Fruit fly (Drosophila melanogaster) whole organism, prepupa: ENCODE results near the gene Alp10.

ENCODE experiments used
- Blimp-1 ChIP-seq: fragments of 200-800 bp; sonication (Bioruptor generic); optimal IDR thresholded peaks from 3 replicates; lab custom pipeline; 2017; ENCODE audit warnings: missing biosample characterization, missing genetic modification characterization, mild to moderate bottlenecking, moderate library complexity, missing genetic modification reagents
- CG10631 ChIP-seq: fragments of 200-800 bp; sonication (Bioruptor generic); optimal IDR thresholded peaks from 2 replicates; lab custom pipeline; 2016; ENCODE audit warnings: missing biosample characterization, missing genetic modification characterization
- CG10669 ChIP-seq: fragments of 200-800 bp; sonication (Bioruptor generic); optimal IDR thresholded peaks from 3 replicates; lab custom pipeline; 2018; ENCODE audit warnings: missing biosample characterization, mild to moderate bottlenecking, missing genetic modification characterization, moderate library complexity
- CG11762 ChIP-seq: fragments of 200-800 bp; sonication (Bioruptor generic); optimal IDR thresholded peaks from 3 replicates; lab custom pipeline; 2016; ENCODE audit warnings: missing biosample characterization, missing genetic modification characterization; ENCODE audit not compliant: insufficient read depth
- CG15336 ChIP-seq: fragments of 200-800 bp; sonication (Bioruptor generic); IDR thresholded peaks from 2 replicates; pipeline ENCODE4 v1.3.6; 2022; ENCODE audit warnings: missing biosample characterization, missing genetic modification characterization
- CG16779 ChIP-seq: fragments of 200-800 bp; sonication (Bioruptor generic); optimal IDR thresholded peaks from 3 replicates; lab custom pipeline; 2017; ENCODE audit warnings: missing biosample characterization, mild to moderate bottlenecking, missing genetic modification characterization
- CG3032 ChIP-seq: fragments of 200-800 bp; optimal IDR thresholded peaks from 2 replicates; lab custom pipeline; 2019; ENCODE audit warnings: missing biosample characterization, mild to moderate bottlenecking, missing genetic modification characterization, moderate library complexity
- CG31627 ChIP-seq: fragments of 200-800 bp; sonication (Bioruptor generic); optimal IDR thresholded peaks from 3 replicates; lab custom pipeline; 2016; ENCODE audit warnings: missing biosample characterization, missing genetic modification characterization
- CG32006 ChIP-seq: fragments of 200-800 bp; sonication (Bioruptor generic); optimal IDR thresholded peaks from 3 replicates; lab custom pipeline; 2017; ENCODE audit warnings: missing biosample characterization, mild to moderate bottlenecking, missing genetic modification characterization
- CG4318 ChIP-seq: fragments of 200-800 bp; sonication (Bioruptor generic); optimal IDR thresholded peaks from 3 replicates; lab custom pipeline; 2017; ENCODE audit warnings: missing biosample characterization, mild to moderate bottlenecking, missing genetic modification characterization
- CG6163 ChIP-seq: fragments of 200-800 bp; sonication (Bioruptor generic); IDR thresholded peaks from 3 replicates; pipeline ENCODE4 v1.3.6; 2022; ENCODE audit warnings: missing biosample characterization, missing genetic modification characterization
- CG6854 ChIP-seq: fragments of 200-800 bp; sonication (Bioruptor generic); optimal IDR thresholded peaks from 2 replicates; lab custom pipeline; 2017; ENCODE audit warnings: missing biosample characterization, mild to moderate bottlenecking, missing genetic modification characterization
- CG8119 ChIP-seq: fragments of 200-800 bp; sonication (Bioruptor generic); IDR thresholded peaks from 3 replicates; pipeline ENCODE4 v1.3.6; 2022; ENCODE audit warnings: missing biosample characterization, missing genetic modification characterization
- Eip75B ChIP-seq: fragments of 200-800 bp; sonication (Bioruptor generic); optimal IDR thresholded peaks from 3 replicates; lab custom pipeline; 2016; ENCODE audit warnings: missing biosample characterization, missing genetic modification characterization
- Eip78C ChIP-seq: fragments of 200-800 bp; sonication (Bioruptor generic); peaks from one replicate; lab custom pipeline; 2016; ENCODE audit warnings: missing biosample characterization, missing genetic modification characterization
- Eip93F ChIP-seq: fragments of 200-800 bp; sonication (Bioruptor generic); optimal IDR thresholded peaks from 2 replicates; lab custom pipeline; 2016; ENCODE audit warnings: missing biosample characterization, mild to moderate bottlenecking, missing genetic modification characterization
- Ets21C ChIP-seq: fragments of 200-800 bp; sonication (Bioruptor generic); optimal IDR thresholded peaks from 3 replicates; lab custom pipeline; 2016; ENCODE audit warnings: missing biosample characterization, missing genetic modification characterization
- Ets96B ChIP-seq: fragments of 200-800 bp; optimal IDR thresholded peaks from 2 replicates; lab custom pipeline; 2019; ENCODE audit warnings: missing biosample characterization, mild to moderate bottlenecking, missing genetic modification characterization, moderate library complexity
- Gug ChIP-seq: fragments of 200-800 bp; sonication (Bioruptor generic); IDR thresholded peaks from 2 replicates; pipeline ENCODE4 v1.3.6; 2022; ENCODE audit warnings: missing biosample characterization, missing genetic modification characterization
- Hr38 ChIP-seq: sonication (Bioruptor generic); optimal IDR thresholded peaks from 2 replicates; lab custom pipeline; 2016; ENCODE audit warnings: missing biosample characterization, missing genetic modification characterization
- Hr39 ChIP-seq: fragments of 200-800 bp; sonication (Bioruptor generic); optimal IDR thresholded peaks from 2 replicates; lab custom pipeline; 2016; ENCODE audit warnings: missing biosample characterization, missing genetic modification characterization
- Hr4 ChIP-seq: fragments of 200-800 bp; sonication (Bioruptor generic); optimal IDR thresholded peaks from 3 replicates; lab custom pipeline; 2016; ENCODE audit warnings: missing biosample characterization, missing genetic modification characterization
- Lpt ChIP-seq: fragments of 200-800 bp; sonication (Bioruptor generic); optimal IDR thresholded peaks from 3 replicates; lab custom pipeline; 2016; ENCODE audit warnings: missing biosample characterization, missing genetic modification characterization
- Met ChIP-seq: fragments of 200-800 bp; sonication (Bioruptor generic); optimal IDR thresholded peaks from 3 replicates; lab custom pipeline; 2016; ENCODE audit warnings: missing biosample characterization, missing genetic modification characterization
- Sox102F ChIP-seq: fragments of 200-800 bp; sonication (Bioruptor generic); optimal IDR thresholded peaks from 2 replicates; lab custom pipeline; 2016; ENCODE audit warnings: missing biosample characterization, mild to moderate bottlenecking, missing genetic modification characterization
- acj6 ChIP-seq: fragments of 200-800 bp; sonication (Bioruptor generic); optimal IDR thresholded peaks from 3 replicates; lab custom pipeline; 2016; ENCODE audit warnings: missing biosample characterization, missing genetic modification characterization
- cyc ChIP-seq: fragments of 200-800 bp; sonication (Bioruptor generic); optimal IDR thresholded peaks from 3 replicates; lab custom pipeline; 2016; ENCODE audit warnings: missing biosample characterization, missing genetic modification characterization
- dac ChIP-seq: fragments of 200-800 bp; sonication (Bioruptor generic); optimal IDR thresholded peaks from 2 replicates; lab custom pipeline; 2017; ENCODE audit warnings: missing biosample characterization, mild to moderate bottlenecking, missing genetic modification characterization
- dsx ChIP-seq: fragments of 200-800 bp; optimal IDR thresholded peaks from 3 replicates; lab custom pipeline; 2019; ENCODE audit warnings: missing biosample characterization, mild to moderate bottlenecking, missing genetic modification characterization, moderate library complexity; ENCODE audit not compliant: poor library complexity, severe bottlenecking
- eg ChIP-seq: fragments of 200-800 bp; sonication (Bioruptor generic); IDR thresholded peaks from 3 replicates; pipeline ENCODE4 v1.3.6; 2022; ENCODE audit warnings: missing biosample characterization, missing genetic modification characterization
- esn ChIP-seq: fragments of 200-800 bp; sonication (Bioruptor generic); optimal IDR thresholded peaks from 2 replicates; lab custom pipeline; 2016; ENCODE audit warnings: missing biosample characterization, mild to moderate bottlenecking, missing genetic modification characterization, moderate library complexity
- fd59A ChIP-seq: fragments of 200-800 bp; sonication (Bioruptor generic); optimal IDR thresholded peaks from 2 replicates; lab custom pipeline; 2017; ENCODE audit warnings: missing biosample characterization, mild to moderate bottlenecking, missing genetic modification characterization, missing genetic modification reagents
- lz ChIP-seq: fragments of 200-800 bp; sonication (Bioruptor generic); optimal IDR thresholded peaks from 3 replicates; lab custom pipeline; 2016; ENCODE audit warnings: missing biosample characterization, missing genetic modification characterization
- pdm3 ChIP-seq: fragments of 200-800 bp; sonication (Bioruptor generic); optimal IDR thresholded peaks from 3 replicates; lab custom pipeline; 2016; ENCODE audit warnings: missing biosample characterization, missing genetic modification characterization
- salr ChIP-seq, 2 experiments: fragments of 200-800 bp; sonication (Bioruptor generic); optimal IDR thresholded peaks; 3 replicates each; lab custom pipeline; 2016 to 2018; ENCODE audit warnings: missing biosample characterization in 2 of 2, missing genetic modification characterization in 2 of 2, mild to moderate bottlenecking in 1 of 2
- topi ChIP-seq: fragments of 200-800 bp; sonication (Bioruptor generic); optimal IDR thresholded peaks from 3 replicates; lab custom pipeline; 2016; ENCODE audit warnings: missing biosample characterization, missing genetic modification characterization
- vri ChIP-seq: fragments of 200-800 bp; sonication (Bioruptor generic); optimal IDR thresholded peaks from 3 replicates; lab custom pipeline; 2016; ENCODE audit warnings: missing biosample characterization, mild to moderate bottlenecking, missing genetic modification characterization

The Alp10 gene

DNA sequence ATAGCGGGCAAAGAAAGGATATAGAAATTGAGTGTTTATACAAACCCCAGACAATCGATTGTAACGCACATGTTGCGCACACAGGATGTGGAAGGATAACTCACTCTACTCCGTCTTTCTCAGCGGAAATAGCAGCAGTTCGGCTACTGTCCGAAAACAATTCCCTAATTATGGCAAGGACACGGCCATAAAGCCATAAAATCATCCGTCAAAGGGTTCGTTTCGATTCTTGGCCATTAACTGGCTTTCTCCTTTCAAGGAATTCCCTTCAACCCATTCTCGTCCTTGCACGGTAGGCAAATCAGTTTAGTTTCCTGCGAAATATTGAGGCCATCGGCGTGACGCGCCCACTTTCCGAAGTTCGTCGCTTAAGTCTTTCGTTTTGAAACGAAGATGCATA is 26.4 kb upstream of the Alp10 start:
- TF ChIP-seq Ets21C (GFP tag; lab: Kevin White, UChicago) = no peak

DNA sequence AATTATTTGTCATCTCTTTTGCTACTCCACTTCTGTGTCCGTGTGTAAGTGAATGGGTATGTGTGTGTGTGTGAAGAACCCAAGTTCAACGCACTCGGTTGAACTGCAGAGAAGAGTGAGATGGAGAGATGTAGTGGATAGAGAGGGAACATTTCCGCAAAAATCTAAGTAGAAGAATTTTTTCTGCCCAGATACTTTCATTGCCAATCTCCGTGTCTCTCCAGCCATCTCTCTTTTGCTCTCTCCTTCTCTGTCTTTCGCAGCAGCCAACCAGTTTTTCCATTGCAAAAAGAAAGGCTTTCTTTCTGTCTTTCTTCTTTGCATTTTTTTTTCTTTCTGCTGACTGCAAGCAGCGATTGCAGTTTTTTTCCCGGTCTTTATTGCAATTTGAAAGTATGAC is 23.6 kb upstream of the Alp10 start:
- TF ChIP-seq Eip78C (GFP tag; lab: Kevin White, UChicago) = peak; percentile 44
- no peak for TF ChIP-seq eg (GFP tag; lab: Robert Waterston, UW)
- TF ChIP-seq Blimp-1 = peak; percentile 95

DNA sequence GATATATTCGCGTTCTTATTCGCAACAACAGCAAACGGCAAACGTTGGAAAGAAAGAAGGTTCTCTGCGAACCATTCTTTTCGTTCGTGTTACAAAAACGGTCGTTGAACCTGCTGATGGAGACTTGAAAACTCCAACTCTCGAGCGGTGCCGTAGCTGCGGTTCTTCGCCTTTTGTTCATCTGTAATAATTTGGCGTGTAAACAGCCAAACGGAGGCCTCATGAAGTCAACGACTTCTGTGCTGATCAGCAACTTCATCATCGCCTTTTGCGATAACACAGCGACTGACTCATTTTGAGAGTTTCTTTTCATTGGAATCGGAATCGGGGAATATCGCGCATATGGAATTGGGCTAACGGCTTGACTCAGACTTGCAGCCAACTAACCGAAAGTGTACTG is 22.3 kb upstream of the Alp10 start:
- no peak for TF ChIP-seq CG32006 (GFP tag; lab: Kevin White, UChicago)
- TF ChIP-seq fd59A (GFP tag; lab: Kevin White, UChicago) = no peak
- no peak for TF ChIP-seq Eip93F
- no peak for TF ChIP-seq CG10631 (GFP tag; lab: Kevin White, UChicago)
- no peak for TF ChIP-seq vri (GFP tag; lab: Kevin White, UChicago)
- no peak for TF ChIP-seq pdm3 (GFP tag; lab: Kevin White, UChicago)
- peak; percentile 95 for TF ChIP-seq Blimp-1
- peak; percentile 15 for TF ChIP-seq Met (GFP tag; lab: Kevin White, UChicago)
- no peak for TF ChIP-seq lz (GFP tag; lab: Kevin White, UChicago)
- no peak for TF ChIP-seq Ets96B (tag; lab: Kevin White, UChicago)
- peak; percentile 4 for TF ChIP-seq Sox102F (GFP tag; lab: Kevin White, UChicago)
- no peak for TF ChIP-seq Hr4
- no peak for TF ChIP-seq cyc (GFP tag; lab: Kevin White, UChicago)
- peak; percentile 11 for TF ChIP-seq Eip78C (GFP tag; lab: Kevin White, UChicago)

DNA sequence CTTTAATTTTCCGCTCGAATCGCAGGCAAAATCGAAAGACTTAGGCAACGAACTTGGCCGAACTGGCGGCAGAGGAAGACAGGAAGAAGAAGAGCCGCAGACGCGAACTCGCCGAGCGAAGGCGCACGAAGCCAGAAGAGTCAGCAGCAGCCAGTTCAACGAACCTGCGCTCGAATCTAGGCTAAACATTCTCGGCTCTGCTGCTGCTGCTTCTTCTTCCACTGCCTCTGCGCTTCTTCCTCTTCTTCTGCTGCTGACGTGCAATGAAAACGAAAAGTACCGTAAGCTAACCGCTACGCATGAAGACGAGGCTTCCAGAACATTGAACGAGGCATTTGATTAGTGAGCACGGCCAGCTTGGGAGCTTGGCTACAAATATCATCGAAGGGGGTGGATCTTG is 21.4 kb upstream of the Alp10 start:
- peak; percentile 46 for TF ChIP-seq Eip78C (GFP tag; lab: Kevin White, UChicago)
- TF ChIP-seq Lpt (GFP tag; lab: Kevin White, UChicago) = no peak
- TF ChIP-seq topi (GFP tag; lab: Kevin White, UChicago) = no peak
- TF ChIP-seq Blimp-1 = peak; percentile 97
- peak; percentile 3 for TF ChIP-seq Eip75B (GFP tag; lab: Kevin White, UChicago)

DNA sequence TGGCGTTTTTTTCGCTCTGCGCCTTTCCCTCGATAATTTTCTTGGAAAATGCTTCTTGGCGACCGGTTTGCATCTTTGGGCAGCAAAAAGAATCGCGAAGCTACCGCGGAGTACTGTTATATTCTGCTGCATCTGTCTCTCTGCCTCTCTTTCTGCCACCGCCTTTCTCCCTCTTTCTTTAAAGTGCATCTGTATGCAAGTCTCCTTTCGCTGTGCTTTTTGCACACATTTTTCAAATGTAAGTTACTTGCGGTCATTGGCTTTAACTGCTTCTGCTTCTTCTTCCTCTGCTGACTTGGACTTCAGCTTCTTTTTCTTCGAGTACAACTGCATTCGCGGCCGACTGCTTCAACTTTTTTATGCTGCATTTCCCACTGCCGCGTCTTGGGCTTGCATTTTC is 20.7 kb upstream of the Alp10 start:
- no peak for TF ChIP-seq CG8119 (GFP tag; lab: Robert Waterston, UW)
- TF ChIP-seq esn (GFP tag; lab: Kevin White, UChicago) = no peak
- TF ChIP-seq Lpt (GFP tag; lab: Kevin White, UChicago) = peak; percentile 0
- no peak for TF ChIP-seq CG4318 (GFP tag; lab: Kevin White, UChicago)
- TF ChIP-seq Gug = no peak
- no peak for TF ChIP-seq acj6 (GFP tag; lab: Kevin White, UChicago)
- no peak for TF ChIP-seq CG10669 (GFP tag; lab: Kevin White, UChicago)
- TF ChIP-seq CG3032 (tag; lab: Kevin White, UChicago) = no peak
- TF ChIP-seq Hr38 (GFP tag; lab: Kevin White, UChicago) = no peak
- no peak for TF ChIP-seq Eip93F
- TF ChIP-seq CG15336 = no peak
- no peak for TF ChIP-seq Hr39 (GFP tag; lab: Kevin White, UChicago)
- peak; percentile 6 for TF ChIP-seq Met (GFP tag; lab: Kevin White, UChicago)
- TF ChIP-seq dsx (GFP tag; lab: Kevin White, UChicago) = no peak
- peak; percentile 95 for TF ChIP-seq Blimp-1
- TF ChIP-seq fd59A (GFP tag; lab: Kevin White, UChicago) = no peak
- no peak for TF ChIP-seq CG6163 (GFP tag; lab: Robert Waterston, UW)
- no peak for TF ChIP-seq CG11762 (GFP tag; lab: Kevin White, UChicago)
- no peak for TF ChIP-seq dac (GFP tag; lab: Kevin White, UChicago)
- no peak for TF ChIP-seq CG16779 (tag; lab: Kevin White, UChicago)
- TF ChIP-seq CG6854 (GFP tag; lab: Kevin White, UChicago) = peak; percentile 12
- TF ChIP-seq CG31627 (GFP tag; lab: Kevin White, UChicago) = no peak
- TF ChIP-seq salr (GFP tag; optimal IDR thresholded peaks at IDR 0.05; lab: Kevin White, UChicago) = no peak
